Worm (Caenorhabditis elegans) whole organism, mixed stage, embryonic: Measurements from ENCODE around the gene tbc-6.
A peak's percentile ranks its signal among the peaks of the same experiment; 100 is the strongest.

Experiments used
- M03D4.4 ChIP-seq: sonication (generic microtip); optimal IDR thresholded peaks from 2 replicates; lab custom pipeline; 2017; ENCODE audit warnings: mild to moderate bottlenecking, missing genetic modification characterization, missing compliant biosample characterization
- bed-3 ChIP-seq: fragments of 200-800 bp; sonication (Bioruptor generic); optimal IDR thresholded peaks from 3 replicates; lab custom pipeline; 2018; ENCODE audit warnings: mild to moderate bottlenecking, missing genetic modification characterization, moderate library complexity, missing compliant biosample characterization
- blmp-1 ChIP-seq: fragments of 150-350 bp; optimal IDR thresholded peaks from 2 replicates; lab custom pipeline; 2014; ENCODE audit warnings: missing biosample characterization, missing genetic modification characterization
- ceh-39 ChIP-seq: fragments of 150-350 bp; optimal IDR thresholded peaks from 2 replicates; lab custom pipeline; 2014; ENCODE audit warnings: missing biosample characterization, missing genetic modification characterization
- ceh-43 ChIP-seq: fragments of 200-800 bp; sonication (Bioruptor generic); optimal IDR thresholded peaks from 2 replicates; lab custom pipeline; 2018; ENCODE audit warnings: mild to moderate bottlenecking, missing genetic modification characterization, moderate library complexity, missing compliant biosample characterization
- ceh-83 ChIP-seq: fragments of 200-800 bp; sonication (Bioruptor generic); optimal IDR thresholded peaks from 2 replicates; lab custom pipeline; 2018; ENCODE audit warnings: mild to moderate bottlenecking, missing genetic modification characterization, missing compliant biosample characterization
- ces-1 ChIP-seq: fragments of 150-350 bp; optimal IDR thresholded peaks from 2 replicates; lab custom pipeline; 2014; ENCODE audit warnings: missing biosample characterization, missing genetic modification reagents, missing genetic modification characterization
- cnd-1 ChIP-seq: fragments of 200-800 bp; sonication (Bioruptor generic); optimal IDR thresholded peaks from 2 replicates; lab custom pipeline; 2018; ENCODE audit warnings: mild to moderate bottlenecking, missing genetic modification characterization, missing compliant biosample characterization
- drap-1 ChIP-seq: fragments of 200-800 bp; sonication (Bioruptor generic); optimal IDR thresholded peaks from 3 replicates; lab custom pipeline; 2018; ENCODE audit warnings: mild to moderate bottlenecking, missing genetic modification characterization, missing compliant biosample characterization
- elt-1 ChIP-seq: sonication (generic microtip); optimal IDR thresholded peaks from 2 replicates; lab custom pipeline; 2017; ENCODE audit warnings: missing genetic modification characterization, mild to moderate bottlenecking, missing compliant biosample characterization, antibody characterized with exemption, moderate library complexity, borderline replicate concordance; ENCODE audit not compliant: insufficient read depth
- elt-3 ChIP-seq: fragments of 150-350 bp; optimal IDR thresholded peaks from 2 replicates; lab custom pipeline; 2014; ENCODE audit warnings: missing biosample characterization, missing genetic modification characterization
- flh-1 ChIP-seq: fragments of 200-800 bp; sonication (Bioruptor generic); optimal IDR thresholded peaks from 2 replicates; lab custom pipeline; 2018; ENCODE audit warnings: mild to moderate bottlenecking, missing genetic modification characterization, moderate library complexity, missing compliant biosample characterization
- ham-2 ChIP-seq: fragments of 200-800 bp; sonication (Bioruptor generic); optimal IDR thresholded peaks from 2 replicates; lab custom pipeline; 2018; ENCODE audit warnings: mild to moderate bottlenecking, missing genetic modification characterization, missing compliant biosample characterization
- hlh-1 ChIP-seq: fragments of 150-350 bp; optimal IDR thresholded peaks from 2 replicates; lab custom pipeline; 2014; ENCODE audit warnings: missing biosample characterization, missing genetic modification reagents, missing genetic modification characterization
- lin-13 ChIP-seq: fragments of 150-350 bp; optimal IDR thresholded peaks from 2 replicates; lab custom pipeline; 2014; ENCODE audit warnings: missing biosample characterization, missing genetic modification characterization
- lin-32 ChIP-seq: fragments of 200-800 bp; sonication (Bioruptor generic); optimal IDR thresholded peaks from 2 replicates; lab custom pipeline; 2018; ENCODE audit warnings: mild to moderate bottlenecking, missing genetic modification characterization, missing compliant biosample characterization
- lsy-2 ChIP-seq: fragments of 150-350 bp; optimal IDR thresholded peaks from 2 replicates; lab custom pipeline; 2014; ENCODE audit warnings: missing biosample characterization, missing genetic modification characterization
- mab-5 ChIP-seq: fragments of 150-350 bp; optimal IDR thresholded peaks from 2 replicates; lab custom pipeline; 2014; ENCODE audit warnings: missing biosample characterization, missing genetic modification characterization
- mep-1 ChIP-seq: fragments of 150-350 bp; optimal IDR thresholded peaks from 2 replicates; lab custom pipeline; 2017; ENCODE audit warnings: missing biosample characterization, missing genetic modification reagents, missing genetic modification characterization, inconsistent platforms
- mls-2 ChIP-seq: sonication (generic microtip); optimal IDR thresholded peaks from 2 replicates; lab custom pipeline; 2016; ENCODE audit warnings: mild to moderate bottlenecking, missing genetic modification characterization, moderate library complexity, missing compliant biosample characterization
- nhr-12 ChIP-seq: fragments of 150-350 bp; optimal IDR thresholded peaks from 2 replicates; lab custom pipeline; 2014; ENCODE audit warnings: missing biosample characterization, missing genetic modification characterization
- nhr-2 ChIP-seq: fragments of 150-350 bp; optimal IDR thresholded peaks from 2 replicates; lab custom pipeline; 2014; ENCODE audit warnings: missing biosample characterization, missing genetic modification characterization
- nhr-237 ChIP-seq: fragments of 150-350 bp; optimal IDR thresholded peaks from 2 replicates; lab custom pipeline; 2014; ENCODE audit warnings: missing biosample characterization, missing genetic modification characterization
- nhr-28 ChIP-seq: fragments of 150-350 bp; optimal IDR thresholded peaks from 2 replicates; lab custom pipeline; 2014; ENCODE audit warnings: missing biosample characterization, missing genetic modification characterization
- nhr-76 ChIP-seq: sonication (generic microtip); optimal IDR thresholded peaks from 2 replicates; lab custom pipeline; 2017; ENCODE audit warnings: missing biosample characterization, missing genetic modification characterization
- pha-4 ChIP-seq: fragments of 150-350 bp; optimal IDR thresholded peaks from 2 replicates; lab custom pipeline; 2018; ENCODE audit warnings: missing biosample characterization, missing genetic modification reagents, missing genetic modification characterization
- sem-2 ChIP-seq: fragments of 200-800 bp; sonication (Bioruptor generic); optimal IDR thresholded peaks from 2 replicates; lab custom pipeline; 2018; ENCODE audit warnings: mild to moderate bottlenecking, missing genetic modification characterization, missing compliant biosample characterization
- snpc-4 ChIP-seq: fragments of 150-350 bp; optimal IDR thresholded peaks from 2 replicates; lab custom pipeline; 2014; ENCODE audit warnings: missing biosample characterization, missing genetic modification characterization
- sptf-1 ChIP-seq: sonication (generic microtip); optimal IDR thresholded peaks from 2 replicates; lab custom pipeline; 2017; ENCODE audit warnings: mild to moderate bottlenecking, missing genetic modification characterization, moderate library complexity, missing compliant biosample characterization
- tbx-8 ChIP-seq: fragments of 200-800 bp; sonication (Bioruptor generic); optimal IDR thresholded peaks from 2 replicates; lab custom pipeline; 2018; ENCODE audit warnings: mild to moderate bottlenecking, missing genetic modification characterization, moderate library complexity, missing compliant biosample characterization
- unc-120 ChIP-seq: sonication (generic microtip); optimal IDR thresholded peaks from 2 replicates; lab custom pipeline; 2017; ENCODE audit warnings: missing genetic modification characterization, missing compliant biosample characterization; ENCODE audit not compliant: poor library complexity, severe bottlenecking
- unc-39 ChIP-seq: fragments of 150-350 bp; optimal IDR thresholded peaks from 2 replicates; lab custom pipeline; 2014; ENCODE audit warnings: missing biosample characterization, missing genetic modification characterization
- unc-62 ChIP-seq: fragments of 150-350 bp; optimal IDR thresholded peaks from 2 replicates; lab custom pipeline; 2014; ENCODE audit warnings: missing biosample characterization, missing genetic modification reagents, missing genetic modification characterization
- zip-8 ChIP-seq: fragments of 150-350 bp; optimal IDR thresholded peaks from 2 replicates; lab custom pipeline; 2014; ENCODE audit warnings: missing biosample characterization, missing genetic modification characterization
- ztf-11 ChIP-seq: fragments of 150-350 bp; optimal IDR thresholded peaks from 2 replicates; lab custom pipeline; 2014; ENCODE audit warnings: missing biosample characterization, missing genetic modification characterization

The tbc-6 gene

DNA sequence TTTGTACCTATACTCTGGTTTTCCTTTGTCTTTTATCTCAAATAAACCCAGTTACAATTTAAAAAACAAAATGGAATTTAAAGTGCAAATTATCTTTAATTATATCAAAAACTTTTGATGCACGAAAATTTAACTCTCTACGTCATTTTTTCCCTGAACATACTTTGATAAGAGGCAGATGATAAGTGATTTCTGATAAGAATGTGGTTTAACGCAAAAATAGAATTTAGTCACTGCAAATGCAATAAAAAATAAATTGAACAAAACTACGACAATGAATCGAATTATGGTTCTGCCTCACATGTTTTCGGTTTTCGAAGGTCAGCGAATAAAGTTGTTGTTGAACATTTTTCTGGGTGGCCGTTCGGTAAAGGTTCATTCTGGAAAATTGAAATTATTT lies 26.1 kb upstream of the tbc-6 start:
- TF ChIP-seq cnd-1: no peak
- TF ChIP-seq ces-1 (GFP tag; lab: Kevin White, UChicago): peak; percentile 56
- TF ChIP-seq blmp-1: no peak

DNA sequence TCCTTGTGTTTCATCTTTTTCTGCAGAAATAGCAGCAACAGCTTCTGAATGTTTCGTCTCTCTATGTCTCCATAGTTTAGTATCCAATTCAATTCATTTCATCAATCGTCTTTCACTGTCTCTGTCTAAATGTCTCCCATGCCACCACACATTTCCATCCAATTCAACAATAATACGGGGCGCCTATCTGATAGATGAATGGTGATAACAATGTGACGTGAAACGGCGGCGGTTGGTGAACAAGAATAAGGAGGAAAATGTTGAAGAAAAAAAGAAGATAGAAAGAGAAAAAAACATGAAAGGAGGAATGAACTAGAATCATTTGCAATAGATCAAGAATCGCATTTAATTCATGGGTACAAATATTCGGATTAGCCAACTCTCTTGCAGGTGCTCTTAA lies 25.6 kb upstream of the tbc-6 start:
- TF ChIP-seq ham-2 (GFP tag; lab: Kevin White, UChicago) (no peak), elt-1 (peak; percentile 61), hlh-1 (peak; percentile 39), mab-5 (tag; lab: Kevin White, UChicago) (no peak), ces-1 (GFP tag; lab: Kevin White, UChicago) (peak; percentile 24), unc-120 (tag; lab: Kevin White, UChicago) (peak; percentile 46), unc-62 (GFP tag; lab: Kevin White, UChicago) (peak; percentile 95)

DNA sequence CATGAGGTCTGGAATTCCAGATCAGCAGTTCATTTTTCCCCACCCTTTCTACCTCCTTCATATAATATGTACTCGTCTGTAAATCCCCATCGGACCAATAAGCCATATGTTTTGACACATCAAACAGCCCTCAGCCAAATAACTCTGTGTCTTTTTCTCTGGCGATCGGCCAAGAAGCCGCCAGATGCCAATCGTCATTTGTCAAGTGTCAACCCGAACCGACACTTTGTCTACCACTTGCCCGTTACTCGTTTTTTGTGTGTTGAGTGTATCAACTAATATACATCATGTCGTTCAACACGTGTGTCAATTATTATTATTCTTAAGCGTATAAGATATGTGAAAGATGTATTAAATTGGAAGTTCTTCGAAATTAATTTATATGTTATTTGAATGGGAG lies 24.7 kb upstream of the tbc-6 start:
- no peak for TF ChIP-seq ceh-83 (GFP tag; lab: Kevin White, UChicago)
- peak; percentile 88 for TF ChIP-seq hlh-1
- TF ChIP-seq unc-62 (GFP tag; lab: Kevin White, UChicago): peak; percentile 98
- peak; percentile 73 for TF ChIP-seq nhr-2
- no peak for TF ChIP-seq tbx-8 (GFP tag; lab: Kevin White, UChicago)
- TF ChIP-seq unc-120 (tag; lab: Kevin White, UChicago): peak; percentile 47

DNA sequence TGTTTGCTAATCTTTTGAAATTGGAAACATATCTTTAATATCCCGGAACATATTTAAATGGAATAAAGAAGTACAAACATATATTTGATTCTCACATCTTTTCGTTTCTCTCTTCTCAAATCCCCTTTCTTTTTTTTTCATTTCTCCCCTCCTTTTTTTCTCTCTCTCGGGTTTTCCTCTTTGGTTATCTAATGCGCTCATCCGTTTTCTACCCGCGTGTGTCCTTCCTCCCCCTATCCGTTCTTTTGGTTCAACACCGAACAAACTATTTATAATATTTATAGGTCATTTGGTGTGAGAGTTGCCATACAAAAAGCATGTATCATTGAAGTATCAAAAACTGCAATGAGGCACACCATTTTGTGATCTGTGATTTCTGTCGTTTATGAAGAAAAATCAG lies 24.0 kb upstream of the tbc-6 start:
- TF ChIP-seq unc-39 (tag; lab: Kevin White, UChicago) (no peak), ces-1 (GFP tag; lab: Kevin White, UChicago) (peak; percentile 14), unc-120 (tag; lab: Kevin White, UChicago) (peak; percentile 6), blmp-1 (no peak)
- TF ChIP-seq, all 35 proteins: peak for 2

DNA sequence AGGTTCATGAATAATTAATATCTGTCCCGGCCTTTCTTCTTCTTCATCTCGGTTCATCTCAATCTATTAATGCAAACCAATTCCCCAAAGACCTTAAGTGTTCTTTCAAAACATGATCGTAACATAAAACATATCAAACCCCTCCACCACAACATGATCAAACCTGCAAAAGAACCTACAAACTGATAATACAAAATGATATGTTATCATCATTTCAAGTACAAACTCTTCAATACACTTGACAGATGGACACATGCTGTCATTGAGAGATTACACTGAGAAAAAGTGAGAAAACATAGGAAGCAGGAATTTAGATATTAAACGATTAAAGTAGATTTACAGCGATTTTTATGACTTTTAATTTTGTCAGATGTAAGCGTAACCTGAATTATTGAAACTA lies 23.4 kb upstream of the tbc-6 start:
- TF ChIP-seq unc-120 (tag; lab: Kevin White, UChicago) (no peak), nhr-76 (tag; lab: Kevin White, UChicago) (no peak), hlh-1 (no peak), lin-32 (no peak), elt-3 (no peak), unc-62 (GFP tag; lab: Kevin White, UChicago) (peak; percentile 91)

DNA sequence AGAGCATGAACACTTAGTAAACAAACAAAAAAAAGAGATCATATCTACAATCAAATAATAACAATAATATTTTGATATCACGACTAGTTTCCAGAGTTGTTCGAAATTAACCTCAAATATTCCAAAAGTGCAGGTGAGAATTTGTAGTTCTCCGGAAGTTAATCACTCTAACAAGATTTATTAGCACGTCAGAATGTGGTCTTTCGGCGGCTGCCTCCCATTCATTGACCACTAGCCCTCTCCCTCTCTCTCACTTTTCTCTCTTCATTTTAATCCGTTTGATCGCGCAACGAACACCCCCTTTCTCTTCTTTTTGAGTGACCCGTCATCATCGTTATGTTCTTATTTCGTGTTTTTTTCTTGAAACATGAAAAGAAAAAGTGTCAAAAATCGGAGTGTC lies 22.2 kb upstream of the tbc-6 start:
- TF ChIP-seq nhr-12 (no peak), mls-2 (tag; lab: Kevin White, UChicago) (peak; percentile 20), lin-13 (tag; lab: Kevin White, UChicago) (no peak), elt-3 (no peak), tbx-8 (GFP tag; lab: Kevin White, UChicago) (no peak), bed-3 (GFP tag; lab: Kevin White, UChicago) (no peak), lin-32 (no peak), sem-2 (GFP tag; lab: Kevin White, UChicago) (no peak), cnd-1 (no peak), nhr-76 (tag; lab: Kevin White, UChicago) (no peak), ham-2 (GFP tag; lab: Kevin White, UChicago) (peak; percentile 90), M03D4.4 (tag; lab: Kevin White, UChicago) (peak; percentile 21), sptf-1 (no peak), zip-8 (no peak), hlh-1 (peak; percentile 62), drap-1 (GFP tag; lab: Kevin White, UChicago) (no peak), nhr-28 (tag; lab: Kevin White, UChicago) (no peak), lsy-2 (tag; lab: Kevin White, UChicago) (no peak), blmp-1 (no peak), ceh-43 (GFP tag; lab: Kevin White, UChicago) (no peak), ztf-11 (tag; lab: Kevin White, UChicago) (no peak), nhr-2 (no peak), unc-120 (tag; lab: Kevin White, UChicago) (peak; percentile 77), snpc-4 (tag; lab: Kevin White, UChicago) (no peak), unc-62 (GFP tag; lab: Kevin White, UChicago) (peak; percentile 96), nhr-237 (tag; lab: Kevin White, UChicago) (no peak), mep-1 (no peak), unc-39 (tag; lab: Kevin White, UChicago) (no peak), ces-1 (GFP tag; lab: Kevin White, UChicago) (peak; percentile 90), elt-1 (no peak), mab-5 (tag; lab: Kevin White, UChicago) (peak; percentile 84), ceh-83 (GFP tag; lab: Kevin White, UChicago) (no peak), pha-4 (tag; lab: Kevin White, UChicago) (no peak), flh-1 (GFP tag; lab: Kevin White, UChicago) (no peak), ceh-39 (tag; lab: Kevin White, UChicago) (no peak)
- TF ChIP-seq, all 35 proteins: peak for 8
